In genomic region chr3R:6394247-6394522, dm6 we compare ENCODE assay signal across 2 fruit fly cellular contexts.
A peak's percentile ranks its signal among the peaks of the same experiment; 100 is the strongest.
TF ChIP-seq lines count a peak whose summit lies in the region.

No protein-coding gene starts in this region.

- no peak for TF ChIP-seq CTCF in whole organism, embryonic (GFP tag; optimal IDR thresholded peaks at IDR 0.05; lab: Kevin White, UChicago)

TF ChIP-seq in whole organism, embryonic, 481 proteins besides CTCF, POLR2A, EP300 and RAD21 (continues in another document):
- TF ChIP-seq ewg (GFP tag; optimal IDR thresholded peaks at IDR 0.05; lab: Kevin White, UChicago) (no peak), CG17361 (GFP tag; IDR thresholded peaks at IDR 0.05; lab: Robert Waterston, UW) (no peak), Dp (GFP tag; optimal IDR thresholded peaks at IDR 0.05; lab: Kevin White, UChicago) (no peak), al (GFP tag; IDR thresholded peaks at IDR 0.05; lab: Robert Waterston, UW) (no peak), Gsc (GFP tag; IDR thresholded peaks at IDR 0.05; lab: Robert Waterston, UW) (no peak), CG14860 (GFP tag; IDR thresholded peaks at IDR 0.05; lab: Robert Waterston, UW; ENCODE audit: partially characterized antibody) (no peak), Atf3 (GFP tag; optimal IDR thresholded peaks at IDR 0.05; lab: Kevin White, UChicago) (no peak), Deaf1 (tag; optimal IDR thresholded peaks at IDR 0.05; lab: Kevin White, UChicago) (no peak), CG10366 (GFP tag; IDR thresholded peaks at IDR 0.05; lab: Robert Waterston, UW) (no peak), CG11085 (GFP tag; IDR thresholded peaks at IDR 0.05; lab: Robert Waterston, UW) (no peak), CG6683 (GFP tag; optimal IDR thresholded peaks at IDR 0.05; lab: Kevin White, UChicago) (no peak), D19B (GFP tag; optimal IDR thresholded peaks at IDR 0.05; lab: Kevin White, UChicago) (no peak), prd (optimal IDR thresholded peaks at IDR 0.05; lab: Kevin White, UChicago) (no peak), prd (GFP tag; IDR thresholded peaks at IDR 0.05; lab: Robert Waterston, UW) (no peak), CG18764 (GFP tag; optimal IDR thresholded peaks at IDR 0.05; lab: Kevin White, UChicago) (no peak), CG10959 (GFP tag; IDR thresholded peaks at IDR 0.05; lab: Robert Waterston, UW) (no peak), dimm (GFP tag; IDR thresholded peaks at IDR 0.05; lab: Robert Waterston, UW) (no peak), gem (tag; optimal IDR thresholded peaks at IDR 0.05; lab: Kevin White, UChicago) (no peak), E2f1 (GFP tag; IDR thresholded peaks at IDR 0.05; lab: Robert Waterston, UW) (no peak), CG7963 (GFP tag; IDR thresholded peaks at IDR 0.05; lab: Robert Waterston, UW; ENCODE audit: partially characterized antibody) (no peak), ATbp (GFP tag; optimal IDR thresholded peaks at IDR 0.05; lab: Kevin White, UChicago) (no peak), CG16815 (GFP tag; optimal IDR thresholded peaks at IDR 0.05; lab: Kevin White, UChicago) (no peak), kah (GFP tag; optimal IDR thresholded peaks at IDR 0.05; lab: Kevin White, UChicago) (peak; percentile 6), Spps (tag; optimal IDR thresholded peaks at IDR 0.05; lab: Kevin White, UChicago) (no peak), ase (GFP tag; IDR thresholded peaks at IDR 0.05; lab: Robert Waterston, UW) (no peak), CG10321 (GFP tag; IDR thresholded peaks at IDR 0.05; lab: Robert Waterston, UW) (no peak), klu (GFP tag; IDR thresholded peaks at IDR 0.05; lab: Robert Waterston, UW) (no peak), CG42726 (GFP tag; IDR thresholded peaks at IDR 0.05; lab: Robert Waterston, UW; ENCODE audit: partially characterized antibody) (no peak), pb (GFP tag; optimal IDR thresholded peaks at IDR 0.05; lab: Kevin White, UChicago) (no peak), Hr51 (GFP tag; optimal IDR thresholded peaks at IDR 0.05; lab: Kevin White, UChicago) (no peak), CG10543 (GFP tag; optimal IDR thresholded peaks at IDR 0.05; lab: Kevin White, UChicago) (peak; percentile 1), CG43689 (GFP tag; IDR thresholded peaks at IDR 0.05; lab: Robert Waterston, UW) (no peak), cg (GFP tag; optimal IDR thresholded peaks at IDR 0.05; lab: Kevin White, UChicago) (no peak), CG2199 (GFP tag; IDR thresholded peaks at IDR 0.05; lab: Robert Waterston, UW) (no peak), NC2β (GFP tag; optimal IDR thresholded peaks at IDR 0.05; lab: Kevin White, UChicago) (no peak), gro (GFP tag; optimal IDR thresholded peaks at IDR 0.05; lab: Kevin White, UChicago) (peak; percentile 23), CrebB (tag; optimal IDR thresholded peaks at IDR 0.05; lab: Kevin White, UChicago) (no peak), CG14667 (GFP tag; IDR thresholded peaks at IDR 0.05; lab: Robert Waterston, UW) (no peak), exex (tag; optimal IDR thresholded peaks at IDR 0.05; lab: Kevin White, UChicago) (peak; percentile 62), psq (GFP tag; optimal IDR thresholded peaks at IDR 0.05; lab: Kevin White, UChicago) (no peak), CG5180 (GFP tag; optimal IDR thresholded peaks at IDR 0.05; lab: Kevin White, UChicago) (no peak), run (tag; optimal IDR thresholded peaks at IDR 0.05; lab: Kevin White, UChicago) (no peak), vvl (GFP tag; IDR thresholded peaks at IDR 0.05; lab: Robert Waterston, UW) (no peak; the same call in 1 of the 2 replicates), zf30C (GFP tag; optimal IDR thresholded peaks at IDR 0.05; lab: Kevin White, UChicago) (no peak), fd96Cb (tag; optimal IDR thresholded peaks at IDR 0.05; lab: Kevin White, UChicago) (no peak), mld (GFP tag; IDR thresholded peaks at IDR 0.05; lab: Robert Waterston, UW; ENCODE audit: partially characterized antibody) (no peak), sens (GFP tag; lab: Kevin White, UChicago) (no peak), CG6254 (GFP tag; optimal IDR thresholded peaks at IDR 0.05; lab: Kevin White, UChicago) (no peak), ash1 (GFP tag; optimal IDR thresholded peaks at IDR 0.05; lab: Kevin White, UChicago) (no peak)

TF ChIP-seq in whole organism, pupa, 21 proteins besides CTCF, POLR2A, EP300 and RAD21:
- no peak for TF ChIP-seq CG12605 (GFP tag; IDR thresholded peaks at IDR 0.05; lab: Robert Waterston, UW)
- peak; percentile 33 for TF ChIP-seq EcR (GFP tag; optimal IDR thresholded peaks at IDR 0.05; lab: Kevin White, UChicago)
- no peak for TF ChIP-seq Pif1A (GFP tag; optimal IDR thresholded peaks at IDR 0.05; lab: Kevin White, UChicago)
- TF ChIP-seq rn (GFP tag; IDR thresholded peaks at IDR 0.05; lab: Robert Waterston, UW) = no peak
- TF ChIP-seq CG10348 (GFP tag; IDR thresholded peaks at IDR 0.05; lab: Robert Waterston, UW) = no peak
- no peak for TF ChIP-seq CG8159 (tag; optimal IDR thresholded peaks at IDR 0.05; lab: Kevin White, UChicago)
TF ChIP-seq in whole organism, pupa: peak in this region for 1.
